Fruit fly (Drosophila melanogaster) Kc167 (cell line): ENCODE data around the gene lqfR.

Experiments used
- Myc ChIP-seq: fragments of >200 bp; optimal IDR thresholded peaks from 2 replicates; lab custom pipeline; 2017; ENCODE audit warnings: missing external identifiers
- Sin3A ChIP-seq: fragments of >200 bp; optimal IDR thresholded peaks from 2 replicates; lab custom pipeline; 2018; ENCODE audit warnings: missing external identifiers
- h ChIP-seq: fragments of >200 bp; optimal IDR thresholded peaks from 3 replicates; lab custom pipeline; 2018; ENCODE audit warnings: missing external identifiers
- insv ChIP-seq: fragments of >200 bp; optimal IDR thresholded peaks from 3 replicates; lab custom pipeline; 2018; ENCODE audit warnings: missing external identifiers
- psq ChIP-seq: fragments of >200 bp; optimal IDR thresholded peaks from 2 replicates; lab custom pipeline; 2017; ENCODE audit warnings: missing external identifiers
- ttk ChIP-seq: sonication (Bioruptor generic); optimal IDR thresholded peaks from 2 replicates; lab custom pipeline; 2017; ENCODE audit warnings: missing external identifiers

lqfR gene

DNA sequence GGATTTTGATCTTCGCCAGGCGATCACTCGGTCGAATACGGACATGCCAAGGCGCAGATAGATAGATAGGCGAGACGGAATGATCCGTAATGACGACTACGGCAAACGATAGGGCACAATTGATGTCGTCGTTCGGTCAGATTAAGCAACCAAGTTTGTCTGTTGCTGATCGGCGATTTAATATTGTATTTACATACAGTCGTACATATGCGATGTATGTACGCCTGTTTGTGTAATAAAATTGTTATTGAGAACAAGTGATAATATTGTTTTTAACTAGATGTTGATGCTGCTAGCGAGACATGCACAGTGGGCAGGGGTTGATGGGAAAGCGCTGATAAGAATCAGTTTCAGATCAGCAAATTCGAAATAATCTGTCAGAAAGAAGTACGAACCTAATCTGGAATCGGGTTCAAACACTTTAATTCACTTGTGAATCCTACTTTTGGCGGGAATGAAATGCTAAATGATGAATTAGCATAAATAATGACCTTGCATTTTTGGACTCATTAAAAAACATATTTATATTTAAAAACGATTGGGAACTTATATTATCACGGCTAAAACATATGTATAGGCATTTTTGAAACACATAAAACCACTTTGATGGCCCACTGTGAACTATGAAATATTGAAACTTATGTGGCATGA is 44.4 kb downstream of the lqfR start:
- TF ChIP-seq Sin3A (lab: Kevin White, UChicago) (no peak), h (lab: Kevin White, UChicago) (no peak), psq (no peak), insv (lab: Kevin White, UChicago) (no peak), Myc (lab: Kevin White, UChicago) (no peak), ttk (lab: Kevin White, UChicago) (no peak)

DNA sequence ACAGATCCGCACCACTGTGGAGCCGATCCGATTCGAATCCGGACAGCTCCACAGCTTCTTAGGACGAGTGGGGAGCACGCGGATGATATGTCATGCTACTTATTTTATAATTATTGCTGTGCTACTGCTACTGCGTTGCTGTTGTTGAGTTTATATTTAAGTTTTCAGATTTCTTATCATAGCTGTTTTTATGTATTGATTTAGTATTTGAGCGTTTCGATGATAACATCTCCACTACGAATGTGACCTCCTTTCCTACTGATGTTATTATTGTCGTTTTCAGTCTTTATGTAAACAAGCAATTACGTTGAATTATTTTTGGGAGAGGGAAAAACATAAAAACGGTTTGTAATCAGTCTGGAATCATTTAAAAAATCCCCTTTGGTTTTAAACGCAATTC is 44.9 kb downstream of the lqfR start:
- TF ChIP-seq Myc (lab: Kevin White, UChicago): no peak
- no peak for TF ChIP-seq ttk (lab: Kevin White, UChicago)
- no peak for TF ChIP-seq h (lab: Kevin White, UChicago)
- TF ChIP-seq psq: no peak

DNA sequence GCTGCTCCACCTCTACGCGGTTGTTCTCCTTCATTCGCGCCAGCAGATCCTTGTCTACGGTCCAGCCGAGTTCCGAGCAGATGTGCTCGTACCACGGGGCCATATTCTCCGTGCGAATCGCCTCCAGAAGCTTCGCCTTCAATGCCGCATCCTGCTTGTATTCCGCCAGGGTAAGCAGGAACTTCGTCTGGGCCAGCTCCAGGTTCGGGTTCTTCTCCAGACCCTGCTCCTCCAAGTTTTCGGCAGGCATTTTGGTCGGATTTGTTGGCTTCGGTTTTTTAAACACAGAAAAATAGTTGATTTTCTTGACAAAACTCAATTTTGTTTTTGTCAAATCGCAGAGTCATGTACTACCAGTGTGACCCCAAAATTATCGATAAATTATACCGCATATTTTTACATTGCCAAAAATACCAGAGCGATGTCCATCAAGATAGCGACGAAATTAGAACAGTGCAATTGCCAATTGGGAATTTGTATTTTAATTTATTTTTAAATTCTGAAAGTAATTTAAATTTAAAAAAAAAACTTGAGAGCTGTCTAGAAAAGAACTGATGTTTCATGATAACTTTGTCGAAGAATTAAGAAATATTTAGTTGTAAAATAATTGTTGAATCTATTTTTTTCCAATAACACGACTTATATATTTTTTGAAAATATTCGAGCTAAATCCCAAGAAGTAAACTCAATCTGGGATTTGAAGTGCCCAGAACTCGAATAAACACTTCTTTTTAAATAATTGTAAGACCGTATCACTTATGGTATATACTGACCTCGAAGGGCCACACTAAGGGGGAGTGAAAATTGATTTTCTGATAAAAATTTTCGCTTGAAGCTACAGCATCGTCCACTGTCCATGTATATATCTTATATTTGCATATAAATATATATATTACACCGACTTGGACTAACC is 50.8 kb downstream of the lqfR start, which contains the start of the genes Rpn7 and AP-2mu:
TSS of gene Rpn7 (minus strand) at position 382 of the 913 bp plus-strand sequence.
TSS of gene AP-2mu (plus strand) at position 783 of the 913 bp plus-strand sequence.
- TF ChIP-seq ttk (lab: Kevin White, UChicago) (no peak), psq (no peak), insv (lab: Kevin White, UChicago) (no peak), Myc (lab: Kevin White, UChicago) (no peak), Sin3A (lab: Kevin White, UChicago) (no peak), h (lab: Kevin White, UChicago) (no peak)

DNA sequence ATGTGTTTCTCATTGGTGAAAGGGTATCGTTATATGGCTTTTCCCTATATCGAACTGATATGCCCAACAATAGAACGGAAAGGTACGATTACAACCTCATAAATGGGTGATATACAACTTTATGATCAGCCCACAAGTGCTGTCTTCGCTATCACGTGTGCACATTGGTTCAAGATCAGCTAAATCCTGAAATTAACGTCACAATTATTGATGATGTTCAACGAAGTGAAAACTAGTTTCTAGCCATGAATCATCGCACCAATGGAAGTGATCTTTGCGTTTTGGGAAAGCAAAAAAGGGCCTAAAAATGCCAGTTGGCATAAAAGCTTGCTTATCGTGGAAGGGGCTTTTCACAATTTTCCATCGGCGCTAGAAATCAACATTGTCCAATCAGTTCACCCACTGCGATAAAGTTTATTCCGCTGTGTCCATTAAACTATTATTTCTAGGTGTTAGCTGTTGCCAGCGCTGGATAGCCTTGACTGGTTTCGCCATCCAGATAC is 53.6 kb downstream of the lqfR start, which contains the start of gene CG7054:
TSS of gene CG7054 (plus strand) at position 375 of the 503 bp plus-strand sequence.
- TF ChIP-seq insv (lab: Kevin White, UChicago) (no peak), h (lab: Kevin White, UChicago) (no peak), ttk (lab: Kevin White, UChicago) (no peak), Sin3A (lab: Kevin White, UChicago) (no peak), Myc (lab: Kevin White, UChicago) (no peak), psq (no peak)

DNA sequence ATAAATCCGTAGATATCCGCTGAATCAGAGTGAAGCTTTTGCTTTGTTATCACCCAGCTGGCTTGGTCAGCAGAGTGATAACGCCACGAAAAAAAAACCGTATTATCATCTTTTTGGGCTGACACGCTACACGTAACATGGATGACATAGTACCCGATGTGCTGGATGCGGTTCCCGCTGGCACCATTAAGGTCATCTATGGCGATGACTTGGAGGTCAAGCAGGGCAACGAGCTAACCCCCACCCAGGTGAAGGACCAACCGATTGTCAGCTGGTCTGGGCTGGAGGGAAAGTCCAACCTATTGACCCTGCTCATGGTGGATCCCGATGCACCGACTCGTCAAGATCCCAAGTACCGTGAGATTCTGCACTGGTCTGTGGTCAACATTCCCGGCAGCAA is 54.0 kb downstream of the lqfR start:
- no peak for TF ChIP-seq ttk (lab: Kevin White, UChicago)
- no peak for TF ChIP-seq Sin3A (lab: Kevin White, UChicago)
- TF ChIP-seq insv (lab: Kevin White, UChicago): no peak
- no peak for TF ChIP-seq Myc (lab: Kevin White, UChicago)
- TF ChIP-seq psq: no peak
- no peak for TF ChIP-seq h (lab: Kevin White, UChicago)

DNA sequence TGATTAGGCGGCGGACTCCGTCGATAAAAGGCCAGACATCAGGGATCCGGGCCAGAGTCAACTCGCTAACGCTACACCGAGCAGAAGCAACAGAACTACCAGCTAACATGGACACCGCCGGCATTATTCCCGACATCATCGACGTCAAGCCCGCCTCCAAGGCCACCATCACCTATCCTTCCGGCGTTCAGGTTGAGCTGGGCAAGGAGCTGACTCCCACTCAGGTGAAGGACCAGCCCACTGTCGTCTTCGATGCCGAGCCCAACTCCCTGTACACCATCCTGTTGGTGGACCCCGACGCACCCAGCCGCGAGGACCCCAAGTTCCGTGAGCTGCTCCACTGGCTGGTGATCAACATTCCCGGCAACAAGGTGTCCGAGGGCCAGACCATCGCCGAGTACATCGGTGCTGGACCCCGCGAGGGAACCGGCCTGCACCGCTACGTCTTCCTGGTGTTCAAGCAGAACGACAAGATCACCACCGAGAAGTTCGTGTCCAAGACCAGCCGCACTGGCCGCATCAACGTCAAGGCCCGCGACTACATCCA is 55.0 kb downstream of the lqfR start, which contains the start of gene Pebp1:
TSS of gene Pebp1 (plus strand) at position 51 of the 547 bp plus-strand sequence.
- TF ChIP-seq insv (lab: Kevin White, UChicago) (no peak), Myc (lab: Kevin White, UChicago) (no peak), h (lab: Kevin White, UChicago) (no peak), psq (no peak), ttk (lab: Kevin White, UChicago) (no peak), Sin3A (lab: Kevin White, UChicago) (no peak)

DNA sequence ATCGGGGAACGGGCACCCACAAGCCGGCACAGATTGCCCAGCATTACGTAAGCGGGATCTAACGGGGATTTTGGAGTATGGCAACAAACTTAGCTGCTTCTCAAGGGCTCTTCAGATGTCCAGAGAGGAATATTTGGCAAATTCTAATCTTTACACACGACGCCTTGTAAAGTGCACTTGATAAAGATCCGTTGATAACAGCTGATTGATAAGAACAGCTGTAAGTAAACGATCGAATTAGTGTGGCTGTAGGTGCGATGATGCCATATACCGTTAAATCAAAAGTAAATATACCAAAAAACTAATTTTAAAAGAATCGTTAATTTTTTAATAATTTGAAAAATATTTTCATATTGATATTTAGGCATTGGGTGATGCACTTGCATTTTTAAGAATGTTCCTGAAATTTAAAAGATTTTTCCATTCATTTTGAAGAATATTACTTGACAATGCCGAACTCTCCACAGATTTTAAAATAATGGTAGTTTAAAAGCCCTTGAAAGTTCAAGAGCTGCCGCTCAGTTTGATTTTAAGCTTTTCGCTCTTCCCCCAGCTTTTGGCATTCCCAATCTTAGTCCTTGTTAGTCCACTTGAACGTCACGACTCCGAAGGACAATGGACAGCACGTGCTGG is 57.0 kb downstream of the lqfR start, which contains the start of the genes CG5377 and Nrx-1:
TSS of gene CG5377 (minus strand) at position 219 of the 633 bp plus-strand sequence.
TSS of gene Nrx-1 (plus strand) at position 574 of the 633 bp plus-strand sequence.
- TF ChIP-seq ttk (lab: Kevin White, UChicago) (no peak), Myc (lab: Kevin White, UChicago) (no peak), psq (no peak), h (lab: Kevin White, UChicago) (no peak), insv (lab: Kevin White, UChicago) (no peak), Sin3A (lab: Kevin White, UChicago) (no peak)
